Fruit fly (Drosophila melanogaster) whole organism, embryonic: Measurements from ENCODE around the gene E2f1.
A peak's percentile ranks its signal among the peaks of the same experiment; 100 is the strongest.

Source experiments
- Atf-2 ChIP-seq: fragments of 200-800 bp; sonication (Bioruptor generic); optimal IDR thresholded peaks from 2 replicates; lab custom pipeline; 2016; ENCODE audit warnings: missing biosample characterization, missing genetic modification characterization
- Blimp-1 ChIP-seq: fragments of 200-800 bp; sonication (Bioruptor generic); optimal IDR thresholded peaks from 3 replicates; lab custom pipeline; 2018; ENCODE audit warnings: missing biosample characterization, missing genetic modification characterization, mild to moderate bottlenecking, moderate library complexity, missing genetic modification reagents
- CG10979 ChIP-seq: fragments of 200-800 bp; sonication (Bioruptor generic); optimal IDR thresholded peaks from 2 replicates; lab custom pipeline; 2018; ENCODE audit warnings: missing biosample characterization, mild to moderate bottlenecking, missing genetic modification characterization, moderate library complexity
- CG11093 ChIP-seq: fragments of 200-800 bp; sonication (Bioruptor generic); IDR thresholded peaks from 3 replicates; pipeline ENCODE4 v1.3.6; 2022; ENCODE audit warnings: missing biosample characterization, missing genetic modification characterization
- CG12104 ChIP-seq: fragments of 200-800 bp; sonication (Bioruptor generic); optimal IDR thresholded peaks from 3 replicates; lab custom pipeline; 2016; ENCODE audit warnings: missing biosample characterization, missing genetic modification characterization
- CG12769 ChIP-seq: fragments of 200-800 bp; sonication (Bioruptor generic); optimal IDR thresholded peaks from 2 replicates; lab custom pipeline; 2019; ENCODE audit warnings: missing biosample characterization, mild to moderate bottlenecking, missing genetic modification characterization, moderate library complexity
- CG15479 ChIP-seq: fragments of 200-800 bp; sonication (Bioruptor generic); optimal IDR thresholded peaks from 3 replicates; lab custom pipeline; 2019; ENCODE audit warnings: missing biosample characterization, mild to moderate bottlenecking, missing genetic modification characterization, moderate library complexity
- CG15601 ChIP-seq: fragments of 200-800 bp; sonication (Bioruptor generic); optimal IDR thresholded peaks from 3 replicates; lab custom pipeline; 2019; ENCODE audit warnings: missing biosample characterization, mild to moderate bottlenecking, missing genetic modification characterization, moderate library complexity
- CG17385 ChIP-seq: fragments of 200-800 bp; sonication (Bioruptor generic); optimal IDR thresholded peaks from 3 replicates; lab custom pipeline; 2018; ENCODE audit warnings: missing biosample characterization, mild to moderate bottlenecking, missing genetic modification characterization
- CG18619 ChIP-seq: fragments of 200-800 bp; sonication (Bioruptor generic); optimal IDR thresholded peaks from 3 replicates; lab custom pipeline; 2017; ENCODE audit warnings: missing biosample characterization, mild to moderate bottlenecking, missing genetic modification characterization
- CG30403 ChIP-seq: fragments of 200-800 bp; sonication (Bioruptor generic); optimal IDR thresholded peaks from 3 replicates; lab custom pipeline; 2016; ENCODE audit warnings: missing biosample characterization, missing genetic modification characterization
- CG3163 ChIP-seq: fragments of 200-800 bp; sonication (Bioruptor generic); optimal IDR thresholded peaks from 3 replicates; lab custom pipeline; 2016; ENCODE audit warnings: missing biosample characterization, missing genetic modification characterization
- CG3407 ChIP-seq: fragments of 200-800 bp; sonication (Bioruptor generic); optimal IDR thresholded peaks from 2 replicates; lab custom pipeline; 2018; ENCODE audit warnings: missing biosample characterization, mild to moderate bottlenecking, missing genetic modification characterization
- CG3838 ChIP-seq: fragments of 200-800 bp; sonication (Bioruptor generic); optimal IDR thresholded peaks from 3 replicates; lab custom pipeline; 2016; ENCODE audit warnings: missing biosample characterization, missing genetic modification characterization
- CG3847 ChIP-seq: fragments of 200-800 bp; sonication (Bioruptor generic); IDR thresholded peaks from 2 replicates; pipeline ENCODE4 v1.3.6; 2022; ENCODE audit warnings: missing biosample characterization, missing genetic modification characterization
- CG3995 ChIP-seq: fragments of 200-800 bp; sonication (Bioruptor generic); optimal IDR thresholded peaks from 3 replicates; lab custom pipeline; 2016; ENCODE audit warnings: missing biosample characterization, missing genetic modification characterization
- CG7556 ChIP-seq: fragments of 200-800 bp; sonication (Bioruptor generic); optimal IDR thresholded peaks from 2 replicates; lab custom pipeline; 2017; ENCODE audit warnings: missing biosample characterization, mild to moderate bottlenecking, missing genetic modification characterization
- CG8359 ChIP-seq: fragments of 200-800 bp; sonication (Bioruptor generic); optimal IDR thresholded peaks from 2 replicates; lab custom pipeline; 2017; ENCODE audit warnings: missing biosample characterization, mild to moderate bottlenecking, missing genetic modification characterization, borderline replicate concordance
- CG8388 ChIP-seq: fragments of 200-800 bp; sonication (Bioruptor generic); optimal IDR thresholded peaks from 2 replicates; lab custom pipeline; 2019; ENCODE audit warnings: missing biosample characterization, mild to moderate bottlenecking, missing genetic modification characterization, moderate library complexity
- Dip2 ChIP-seq: fragments of 200-800 bp; sonication (Bioruptor generic); IDR thresholded peaks from 2 replicates; pipeline ENCODE4 v1.3.6; 2022; ENCODE audit warnings: missing biosample characterization, missing genetic modification characterization
- HLH3B ChIP-seq: fragments of 200-800 bp; sonication (Bioruptor generic); IDR thresholded peaks from 2 replicates; pipeline ENCODE4 v1.3.6; 2022; ENCODE audit warnings: missing biosample characterization, missing genetic modification characterization
- HLHmδ ChIP-seq: fragments of 200-800 bp; sonication (Bioruptor generic); optimal IDR thresholded peaks from 2 replicates; lab custom pipeline; 2018; ENCODE audit warnings: missing biosample characterization, mild to moderate bottlenecking, missing genetic modification characterization, moderate library complexity
- Jarid2 ChIP-seq: fragments of 200-800 bp; sonication (Bioruptor generic); optimal IDR thresholded peaks from 3 replicates; lab custom pipeline; 2017; ENCODE audit warnings: mild to moderate bottlenecking, missing biosample characterization, missing genetic modification reagents, missing genetic modification characterization
- NC2β ChIP-seq: fragments of 200-800 bp; sonication (Bioruptor generic); optimal IDR thresholded peaks from 2 replicates; lab custom pipeline; 2016; ENCODE audit warnings: missing biosample characterization, missing genetic modification characterization
- NFAT ChIP-seq: fragments of 200-800 bp; sonication (Bioruptor generic); IDR thresholded peaks from 2 replicates; pipeline ENCODE4 v1.3.6; 2022; ENCODE audit warnings: missing biosample characterization, missing genetic modification characterization
- NfI ChIP-seq: fragments of 200-800 bp; sonication (Bioruptor generic); optimal IDR thresholded peaks from 3 replicates; lab custom pipeline; 2018; ENCODE audit warnings: missing biosample characterization, mild to moderate bottlenecking, missing genetic modification characterization, moderate library complexity
- Pdp1 ChIP-seq, 2 experiments: fragments of 200-800 bp; sonication (Bioruptor generic); optimal IDR thresholded peaks; 3 replicates each; lab custom pipeline; 2016; ENCODE audit warnings: missing biosample characterization in 2 of 2, missing genetic modification characterization in 2 of 2, mild to moderate bottlenecking in 1 of 2, moderate library complexity in 1 of 2
- bsh ChIP-seq, 2 experiments: fragments of 200-800 bp; sonication (Bioruptor generic); optimal IDR thresholded peaks; 2 replicates each; lab custom pipeline; 2017 to 2018; ENCODE audit warnings: mild to moderate bottlenecking in 2 of 2, missing biosample characterization in 2 of 2, missing genetic modification characterization in 2 of 2, moderate library complexity in 1 of 2
- cad ChIP-seq: fragments of >200 bp; optimal IDR thresholded peaks from 2 replicates; lab custom pipeline; 2017; ENCODE audit warnings: missing biosample characterization, missing genetic modification characterization
- chinmo ChIP-seq: fragments of 200-800 bp; sonication (Bioruptor generic); IDR thresholded peaks from 4 replicates; pipeline ENCODE4 v1.3.6; 2022; ENCODE audit warnings: missing biosample characterization, missing genetic modification characterization; ENCODE audit not compliant: partially characterized antibody
- ci ChIP-seq: fragments of 200-800 bp; sonication (Bioruptor generic); IDR thresholded peaks from 3 replicates; pipeline ENCODE4 v1.3.6; 2022; ENCODE audit warnings: missing biosample characterization, missing genetic modification characterization
- crol ChIP-seq: fragments of 200-800 bp; sonication (Bioruptor generic); IDR thresholded peaks from 2 replicates; pipeline ENCODE4 v1.3.6; 2022; ENCODE audit warnings: missing biosample characterization, missing genetic modification characterization
- dpn ChIP-seq, 2 experiments: fragments of 200-800 bp; sonication (Bioruptor generic); optimal IDR thresholded peaks; 3 replicates each; lab custom pipeline; 2016; ENCODE audit warnings: missing biosample characterization in 2 of 2, missing genetic modification characterization in 2 of 2
- nau ChIP-seq: fragments of 200-800 bp; sonication (Bioruptor generic); optimal IDR thresholded peaks from 3 replicates; lab custom pipeline; 2017; ENCODE audit warnings: missing biosample characterization, mild to moderate bottlenecking, missing genetic modification characterization, missing genetic modification reagents
- nerfin-2 ChIP-seq: fragments of 200-800 bp; sonication (Bioruptor generic); IDR thresholded peaks from 2 replicates; pipeline ENCODE4 v1.3.6; 2022; ENCODE audit warnings: missing biosample characterization, missing genetic modification characterization; ENCODE audit not compliant: partially characterized antibody
- nom ChIP-seq: fragments of 200-800 bp; sonication (Bioruptor generic); optimal IDR thresholded peaks from 2 replicates; lab custom pipeline; 2017; ENCODE audit warnings: missing biosample characterization, missing genetic modification characterization, mild to moderate bottlenecking, moderate library complexity, missing genetic modification reagents
- odd ChIP-seq: fragments of 200-800 bp; sonication (Bioruptor generic); optimal IDR thresholded peaks from 2 replicates; lab custom pipeline; 2017; ENCODE audit warnings: missing biosample characterization, mild to moderate bottlenecking, missing genetic modification characterization
- pros ChIP-seq: fragments of 200-800 bp; sonication (Bioruptor generic); optimal IDR thresholded peaks from 3 replicates; lab custom pipeline; 2019; ENCODE audit warnings: missing biosample characterization, mild to moderate bottlenecking, missing genetic modification characterization, moderate library complexity
- ro ChIP-seq: fragments of 200-800 bp; sonication (Bioruptor generic); IDR thresholded peaks from 2 replicates; pipeline ENCODE4 v1.3.6; 2022; ENCODE audit warnings: missing biosample characterization, missing genetic modification characterization
- scrt ChIP-seq: fragments of 200-800 bp; sonication (Bioruptor generic); optimal IDR thresholded peaks from 2 replicates; lab custom pipeline; 2018; ENCODE audit warnings: missing biosample characterization, mild to moderate bottlenecking, missing genetic modification characterization, moderate library complexity
- sqz ChIP-seq: fragments of 200-800 bp; sonication (Bioruptor generic); optimal IDR thresholded peaks from 3 replicates; lab custom pipeline; 2018; ENCODE audit warnings: missing biosample characterization, mild to moderate bottlenecking, missing genetic modification characterization
- stc ChIP-seq: fragments of 200-800 bp; sonication (Bioruptor generic); IDR thresholded peaks from 2 replicates; pipeline ENCODE4 v1.3.6; 2022; ENCODE audit warnings: missing biosample characterization, missing genetic modification characterization

Gene E2f1

dm6 chr3R:21635181-21635580, 25.5 kb downstream of the E2f1 start (continued):
- 0 out of 2 replicates have a peak, but pooled peaks have one; percentile 12 for TF ChIP-seq HLH3B (GFP tag; lab: Robert Waterston, UW)

- peak; percentile 69 for TF ChIP-seq sqz (GFP tag; lab: Kevin White, UChicago)
- no peak for TF ChIP-seq ci
- TF ChIP-seq cad (GFP tag; lab: Kevin White, UChicago) = peak; percentile 41
- TF ChIP-seq bsh (GFP tag; optimal IDR thresholded peaks at IDR 0.05; lab: Kevin White, UChicago) = peak in 1 of 2 experiments; percentile 71
- 0 out of 4 replicates have a peak, but pooled peaks have one; percentile 27 for TF ChIP-seq chinmo (GFP tag; lab: Robert Waterston, UW)
- no peak for TF ChIP-seq NFAT (GFP tag; lab: Robert Waterston, UW)
- TF ChIP-seq CG17385 (GFP tag; lab: Kevin White, UChicago) = peak; percentile 69
- TF ChIP-seq pros (GFP tag; lab: Kevin White, UChicago) = peak; percentile 84
- TF ChIP-seq crol (GFP tag; lab: Robert Waterston, UW) = peak; percentile 68; the same call in 1 of the 2 replicates
- TF ChIP-seq nom (GFP tag; lab: Kevin White, UChicago) = peak; percentile 92
- TF ChIP-seq, all 482 proteins: peak for 8
Observed at dm6 chr3R:21634644-21635043, 26.0 kb downstream of the E2f1 start.

dm6 chr3R:21633781-21634102, 26.9 kb downstream of the E2f1 start:
- peak; percentile 64 for TF ChIP-seq CG15479 (GFP tag; lab: Kevin White, UChicago)
- TF ChIP-seq CG3163 (GFP tag; lab: Kevin White, UChicago) = peak; percentile 44
- peak; percentile 99 for TF ChIP-seq CG3407 (GFP tag; lab: Kevin White, UChicago)
- TF ChIP-seq CG3838 (GFP tag; lab: Kevin White, UChicago) = peak; percentile 31
- no peak for TF ChIP-seq nau
- peak in 1 of 2 experiments; percentile 96 for TF ChIP-seq Pdp1 (GFP tag; optimal IDR thresholded peaks at IDR 0.05; lab: Kevin White, UChicago)

dm6 chr3R:21632930-21633780, 27.5 kb downstream of the E2f1 start:
- TF ChIP-seq CG12104 (GFP tag; lab: Kevin White, UChicago) (peak; percentile 34), CG10979 (tag; lab: Kevin White, UChicago) (peak; percentile 65), Atf-2 (no peak), CG3995 (GFP tag; lab: Kevin White, UChicago) (peak; percentile 12), Jarid2 (peak; percentile 63), CG12769 (tag; lab: Kevin White, UChicago) (no peak), Blimp-1 (peak; percentile 97), CG8388 (peak; percentile 56), NC2β (GFP tag; lab: Kevin White, UChicago) (no peak), CG11093 (0 out of 3 replicates have a peak, but pooled peaks have one; percentile 29), CG3838 (GFP tag; lab: Kevin White, UChicago) (no peak), scrt (GFP tag; lab: Kevin White, UChicago) (peak; percentile 24), nerfin-2 (GFP tag; lab: Robert Waterston, UW) (no peak), odd (GFP tag; lab: Kevin White, UChicago) (peak; percentile 8), NfI (peak; percentile 29), CG8359 (GFP tag; lab: Kevin White, UChicago) (no peak), CG3847 (GFP tag; lab: Robert Waterston, UW) (no peak), Dip2 (GFP tag; lab: Robert Waterston, UW) (no peak), CG15601 (peak; percentile 75), CG7556 (GFP tag; lab: Kevin White, UChicago) (peak; percentile 69), ro (GFP tag; lab: Robert Waterston, UW) (no peak), CG18619 (peak; percentile 5), stc (GFP tag; lab: Robert Waterston, UW) (no peak), HLHmδ (GFP tag; lab: Kevin White, UChicago) (peak; percentile 67), CG30403 (peak; percentile 62), dpn (GFP tag; optimal IDR thresholded peaks at IDR 0.05; lab: Kevin White, UChicago) (peak in 1 of 2 experiments; percentile 26)
